Worm (Caenorhabditis elegans) whole organism, L4 larva: ENCODE results near the gene rps-16.

Source experiments
- D1046.2 ChIP-seq: fragments of 200-800 bp; sonication (Bioruptor generic); IDR thresholded peaks from 2 replicates; pipeline ENCODE4 v1.3.6; 2022; ENCODE audit warnings: missing genetic modification characterization, missing compliant biosample characterization
- F26F4.8 ChIP-seq: fragments of 200-800 bp; sonication (Bioruptor generic); conservative IDR thresholded peaks from 2 replicates; pipeline ENCODE4 v1.3.6; 2022; ENCODE audit warnings: missing genetic modification characterization, missing compliant biosample characterization
- F37D6.2 ChIP-seq: sonication (generic microtip); optimal IDR thresholded peaks from 2 replicates; lab custom pipeline; 2016; ENCODE audit warnings: mild to moderate bottlenecking, missing genetic modification characterization, missing compliant biosample characterization
- Y105C5A.15 ChIP-seq: fragments of 200-800 bp; sonication (Bioruptor generic); IDR thresholded peaks from 2 replicates; pipeline ENCODE4 v1.3.6; 2022; ENCODE audit warnings: missing genetic modification characterization, missing compliant biosample characterization
- Y48G9A.11 ChIP-seq: fragments of 200-800 bp; sonication (Bioruptor generic); IDR thresholded peaks from 2 replicates; pipeline ENCODE4 v1.3.6; 2022; ENCODE audit warnings: missing genetic modification reagents, missing genetic modification characterization, missing compliant biosample characterization
- Y5F2A.4 ChIP-seq: fragments of 200-800 bp; sonication (Bioruptor generic); optimal IDR thresholded peaks from 2 replicates; lab custom pipeline; 2018; ENCODE audit warnings: mild to moderate bottlenecking, missing genetic modification characterization, missing compliant biosample characterization
- ZK546.5 ChIP-seq, 2 experiments: sonication (generic microtip); optimal IDR thresholded peaks; 2 replicates each; lab custom pipeline; 2017; ENCODE audit warnings: missing biosample characterization in 2 of 2, missing genetic modification characterization in 2 of 2
- aha-1 ChIP-seq: fragments of 150-350 bp; peaks from one replicate; lab custom pipeline; 2014; ENCODE audit warnings: missing biosample characterization, missing genetic modification characterization
- ama-1 ChIP-seq: fragments of 150-350 bp; optimal IDR thresholded peaks from 2 replicates; lab custom pipeline; 2014; ENCODE audit warnings: inconsistent platforms, mixed read lengths
- ceh-62 ChIP-seq: sonication (generic microtip); optimal IDR thresholded peaks from 2 replicates; lab custom pipeline; 2017; ENCODE audit warnings: missing biosample characterization, missing genetic modification characterization
- daf-16 ChIP-seq, 3 experiments: sonication (generic microtip); optimal IDR thresholded peaks; 2 replicates each; lab custom pipeline; 2016 to 2017; ENCODE audit warnings: missing genetic modification characterization in 3 of 3, missing genetic modification reagents in 3 of 3, mild to moderate bottlenecking in 2 of 3, missing compliant biosample characterization in 2 of 3, missing biosample characterization in 1 of 3, moderate library complexity in 1 of 3
- dmd-6 ChIP-seq: fragments of 200-800 bp; sonication (Bioruptor generic); IDR thresholded peaks from 2 replicates; pipeline ENCODE4 v1.3.6; 2022; ENCODE audit warnings: missing genetic modification reagents, missing genetic modification characterization, missing compliant biosample characterization
- dmd-8 ChIP-seq: fragments of 200-800 bp; sonication (Bioruptor generic); IDR thresholded peaks from 2 replicates; pipeline ENCODE4 v1.3.6; 2022; ENCODE audit warnings: missing genetic modification characterization, missing compliant biosample characterization
- dve-1 ChIP-seq: sonication (generic microtip); optimal IDR thresholded peaks from 2 replicates; lab custom pipeline; 2017; ENCODE audit warnings: antibody characterized with exemption, mild to moderate bottlenecking, missing genetic modification characterization, missing compliant biosample characterization; ENCODE audit not compliant: insufficient read depth
- hlh-11 ChIP-seq: fragments of 200-800 bp; sonication (Bioruptor generic); optimal IDR thresholded peaks from 2 replicates; lab custom pipeline; 2018; ENCODE audit warnings: mild to moderate bottlenecking, missing genetic modification characterization, missing compliant biosample characterization
- jun-1 ChIP-seq: fragments of 150-350 bp; optimal IDR thresholded peaks from 2 replicates; lab custom pipeline; 2014; ENCODE audit warnings: missing biosample characterization, missing genetic modification reagents, missing genetic modification characterization
- lin-1 ChIP-seq: fragments of 200-800 bp; sonication (Bioruptor generic); IDR thresholded peaks from 2 replicates; pipeline ENCODE4 v1.3.6; 2022; ENCODE audit warnings: missing genetic modification reagents, missing genetic modification characterization, missing compliant biosample characterization
- lin-15B ChIP-seq: fragments of 150-350 bp; sonication (generic microtip); optimal IDR thresholded peaks from 3 replicates; lab custom pipeline; 2014; ENCODE audit warnings: missing biosample characterization, missing genetic modification characterization
- lin-29 ChIP-seq: fragments of 200-800 bp; sonication (Bioruptor generic); IDR thresholded peaks from 2 replicates; pipeline ENCODE4 v1.3.6; 2022; ENCODE audit warnings: missing genetic modification reagents, missing genetic modification characterization, missing compliant biosample characterization
- lin-38 ChIP-seq: fragments of 200-800 bp; sonication (Bioruptor generic); IDR thresholded peaks from 2 replicates; pipeline ENCODE4 v1.3.6; 2022; ENCODE audit warnings: missing genetic modification reagents, missing genetic modification characterization, missing compliant biosample characterization
- lin-39 ChIP-seq: fragments of 150-350 bp; optimal IDR thresholded peaks from 2 replicates; lab custom pipeline; 2014; ENCODE audit warnings: missing biosample characterization, missing genetic modification reagents, missing genetic modification characterization
- mes-2 ChIP-seq: sonication (generic microtip); optimal IDR thresholded peaks from 2 replicates; lab custom pipeline; 2016; ENCODE audit warnings: missing genotype, mild to moderate bottlenecking, missing genetic modification characterization, missing compliant biosample characterization; ENCODE audit not compliant: poor library complexity, severe bottlenecking
- mxl-3 ChIP-seq: fragments of 200-800 bp; sonication (Bioruptor generic); optimal IDR thresholded peaks from 2 replicates; lab custom pipeline; 2018; ENCODE audit warnings: mild to moderate bottlenecking, missing genetic modification characterization, missing compliant biosample characterization
- nhr-10 ChIP-seq: fragments of 150-350 bp; optimal IDR thresholded peaks from 2 replicates; lab custom pipeline; 2014; ENCODE audit warnings: missing biosample characterization, missing genetic modification characterization
- nhr-102 ChIP-seq: sonication (generic microtip); optimal IDR thresholded peaks from 2 replicates; lab custom pipeline; 2016; ENCODE audit warnings: mild to moderate bottlenecking, missing genetic modification characterization, moderate library complexity, missing compliant biosample characterization
- nhr-25 ChIP-seq: sonication (generic microtip); optimal IDR thresholded peaks from 2 replicates; lab custom pipeline; 2017; ENCODE audit warnings: missing genetic modification characterization, mild to moderate bottlenecking, missing compliant biosample characterization, antibody characterized with exemption, moderate library complexity, borderline replicate concordance; ENCODE audit not compliant: insufficient read depth
- nhr-28 ChIP-seq: fragments of 150-350 bp; optimal IDR thresholded peaks from 2 replicates; lab custom pipeline; 2014; ENCODE audit warnings: missing biosample characterization, missing genetic modification characterization
- nhr-42 ChIP-seq: fragments of 200-800 bp; sonication (Bioruptor generic); IDR thresholded peaks from 2 replicates; pipeline ENCODE4 v1.3.6; 2022; ENCODE audit warnings: missing genetic modification characterization, missing compliant biosample characterization
- nhr-6 ChIP-seq: fragments of 150-350 bp; optimal IDR thresholded peaks from 2 replicates; lab custom pipeline; 2014; ENCODE audit warnings: missing biosample characterization, missing genetic modification characterization
- nhr-76 ChIP-seq: fragments of 150-350 bp; optimal IDR thresholded peaks from 2 replicates; lab custom pipeline; 2014; ENCODE audit warnings: missing biosample characterization, missing genetic modification characterization
- rbr-2 ChIP-seq: sonication (generic microtip); optimal IDR thresholded peaks from 2 replicates; lab custom pipeline; 2016; ENCODE audit warnings: missing genotype, missing genetic modification characterization, missing compliant biosample characterization
- sdz-12 ChIP-seq: fragments of 200-800 bp; sonication (Bioruptor generic); optimal IDR thresholded peaks from 2 replicates; lab custom pipeline; 2018; ENCODE audit warnings: mild to moderate bottlenecking, missing genetic modification characterization, missing compliant biosample characterization
- set-16 ChIP-seq: fragments of 200-800 bp; sonication (Bioruptor generic); IDR thresholded peaks from 2 replicates; pipeline ENCODE4 v1.3.6; 2022; ENCODE audit warnings: missing genetic modification reagents, missing genetic modification characterization, missing compliant biosample characterization
- skn-1 ChIP-seq: fragments of 150-350 bp; optimal IDR thresholded peaks from 2 replicates; lab custom pipeline; 2014; ENCODE audit warnings: missing biosample characterization, missing genetic modification characterization
- snpc-1.2 ChIP-seq: fragments of 200-800 bp; sonication (Bioruptor generic); IDR thresholded peaks from 2 replicates; pipeline ENCODE4 v1.3.6; 2022; ENCODE audit warnings: missing genetic modification reagents, missing genetic modification characterization, missing compliant biosample characterization
- spr-3 ChIP-seq: fragments of 200-800 bp; sonication (Bioruptor generic); optimal IDR thresholded peaks from 2 replicates; lab custom pipeline; 2018; ENCODE audit warnings: mild to moderate bottlenecking, missing genetic modification characterization, missing compliant biosample characterization
- tra-1 ChIP-seq: fragments of 200-800 bp; sonication (Bioruptor generic); IDR thresholded peaks from 2 replicates; pipeline ENCODE4 v1.3.6; 2022; ENCODE audit warnings: missing genetic modification reagents, missing genetic modification characterization, missing compliant biosample characterization
- unc-130 ChIP-seq: sonication (generic microtip); optimal IDR thresholded peaks from 2 replicates; lab custom pipeline; 2016; ENCODE audit warnings: missing genetic modification reagents, missing genetic modification characterization, missing compliant biosample characterization
- zfp-3 ChIP-seq: fragments of 200-800 bp; sonication (Bioruptor generic); conservative IDR thresholded peaks from 2 replicates; pipeline ENCODE4 v1.3.6; 2022; ENCODE audit warnings: missing genetic modification reagents, missing genetic modification characterization, missing compliant biosample characterization
- zip-11 ChIP-seq: fragments of 200-800 bp; sonication (Bioruptor generic); IDR thresholded peaks from 2 replicates; pipeline ENCODE4 v1.3.6; 2022; ENCODE audit warnings: missing genetic modification characterization, missing compliant biosample characterization
- ztf-7 ChIP-seq: fragments of 150-350 bp; optimal IDR thresholded peaks from 2 replicates; lab custom pipeline; 2014; ENCODE audit warnings: missing biosample characterization, missing genetic modification characterization

Gene rps-16

ce11 chrV:14999485-15000023, 787 bp downstream of the rps-16 start, which contains the start of gene T01C3.11:
T01C3.11 (plus strand) TSS chrV:14999535.
- TF ChIP-seq nhr-102 (tag; lab: Kevin White, UChicago) (no peak), Y48G9A.11 (GFP tag; lab: Robert Waterston, UW) (peak; percentile 63; the same call in 1 of the 2 replicates), Y105C5A.15 (GFP tag; lab: Robert Waterston, UW) (0 out of 2 replicates have a peak, but pooled peaks have one; percentile 20), lin-38 (GFP tag; lab: Robert Waterston, UW) (peak; percentile 54), aha-1 (tag; lab: Kevin White, UChicago) (no peak), zfp-3 (GFP tag; lab: Robert Waterston, UW) (0 out of 2 replicates have a peak, but pooled peaks have one; percentile 19), snpc-1.2 (GFP tag; lab: Robert Waterston, UW) (0 out of 2 replicates have a peak, but pooled peaks have one; percentile 35)

- TF ChIP-seq lin-29 (GFP tag; lab: Robert Waterston, UW), result no peak
- no peak for TF ChIP-seq snpc-1.2 (GFP tag; lab: Robert Waterston, UW)
- TF ChIP-seq lin-15B, result no peak
- TF ChIP-seq nhr-42 (GFP tag; lab: Robert Waterston, UW), result no peak
- TF ChIP-seq sdz-12, result no peak
- TF ChIP-seq, all 104 proteins: peak for 0
Observed at ce11 chrV:14996236-14996635, 4.1 kb downstream of the rps-16 start, which contains the start of gene irld-14. irld-14 (plus strand) TSS chrV:14996536.

ce11 chrV:14993620-14994019, 6.7 kb downstream of the rps-16 start, which contains the start of gene fil-1:
fil-1 (plus strand) TSS chrV:14993838.
- TF ChIP-seq jun-1 (no peak), nhr-25 (tag; lab: Kevin White, UChicago) (no peak), lin-39 (no peak), nhr-76 (tag; lab: Kevin White, UChicago) (no peak), ceh-62 (no peak), daf-16 (GFP tag; optimal IDR thresholded peaks at IDR 0.05; lab: Kevin White, UChicago) (no peak), daf-16 (tag; optimal IDR thresholded peaks at IDR 0.05; lab: Kevin White, UChicago) (peak; percentile 88), spr-3 (no peak), lin-1 (no peak), nhr-28 (tag; lab: Kevin White, UChicago) (peak; percentile 59), lin-15B (no peak), hlh-11 (tag; lab: Kevin White, UChicago) (peak; percentile 34), skn-1 (tag; lab: Kevin White, UChicago) (no peak), nhr-10 (no peak), zip-11 (GFP tag; lab: Robert Waterston, UW) (no peak), mes-2 (tag; lab: Kevin White, UChicago) (no peak), ZK546.5 (tag; optimal IDR thresholded peaks at IDR 0.05; lab: Kevin White, UChicago) (no peak), dmd-6 (peak; percentile 65), dve-1 (peak; percentile 26), F37D6.2 (tag; lab: Kevin White, UChicago) (no peak), tra-1 (GFP tag; lab: Robert Waterston, UW) (no peak), nhr-6 (no peak), set-16 (GFP tag; lab: Robert Waterston, UW) (no peak), F26F4.8 (GFP tag; lab: Robert Waterston, UW) (no peak), mxl-3 (peak; percentile 52)

DNA sequence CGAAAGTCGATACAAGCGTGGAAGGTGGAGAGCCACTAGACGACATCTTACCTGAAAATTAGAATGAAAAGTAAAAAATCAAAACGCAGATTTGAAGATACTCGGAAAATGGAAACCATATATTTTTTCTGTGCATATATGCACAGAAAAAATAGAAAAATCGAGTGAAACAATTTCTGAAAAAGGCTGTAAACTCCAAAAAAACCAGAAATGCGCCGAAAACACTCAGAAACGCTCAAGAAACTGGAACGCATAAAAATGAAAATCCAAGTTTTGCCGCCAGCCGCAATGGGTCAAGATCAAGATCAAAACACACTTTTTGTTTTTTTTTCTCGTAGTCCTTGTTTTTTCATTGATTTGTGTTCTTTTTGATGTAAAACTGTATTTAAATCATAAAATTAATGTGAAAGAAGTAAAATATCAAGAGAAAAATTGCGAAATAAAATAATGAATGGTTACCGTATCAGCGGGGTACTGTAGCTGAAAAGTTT, 7.7 kb downstream of the rps-16 start, which contains the start of gene T01C3.3:
T01C3.3 (minus strand) TSS at position 51 of the 491 bp plus-strand sequence.
- TF ChIP-seq dmd-8 (GFP tag; lab: Robert Waterston, UW), result no peak
- no peak for TF ChIP-seq rbr-2
- TF ChIP-seq D1046.2, result no peak
- TF ChIP-seq skn-1 (tag; lab: Kevin White, UChicago), result no peak
- TF ChIP-seq nhr-10, result no peak
- TF ChIP-seq F37D6.2 (tag; lab: Kevin White, UChicago), result no peak
- peak; percentile 81 for TF ChIP-seq Y48G9A.11 (GFP tag; lab: Robert Waterston, UW)
- peak; percentile 59 for TF ChIP-seq unc-130 (GFP tag; lab: Kevin White, UChicago)
- TF ChIP-seq ama-1, result no peak
- TF ChIP-seq Y5F2A.4 (GFP tag; lab: Kevin White, UChicago), result no peak
- no peak for TF ChIP-seq ztf-7 (tag; lab: Kevin White, UChicago)
- peak; percentile 63 for TF ChIP-seq lin-38 (GFP tag; lab: Robert Waterston, UW)
- TF ChIP-seq dmd-6, result no peak
